Worm (Caenorhabditis elegans): ENCODE data around the gene gcy-20.

Gene gcy-20

DNA sequence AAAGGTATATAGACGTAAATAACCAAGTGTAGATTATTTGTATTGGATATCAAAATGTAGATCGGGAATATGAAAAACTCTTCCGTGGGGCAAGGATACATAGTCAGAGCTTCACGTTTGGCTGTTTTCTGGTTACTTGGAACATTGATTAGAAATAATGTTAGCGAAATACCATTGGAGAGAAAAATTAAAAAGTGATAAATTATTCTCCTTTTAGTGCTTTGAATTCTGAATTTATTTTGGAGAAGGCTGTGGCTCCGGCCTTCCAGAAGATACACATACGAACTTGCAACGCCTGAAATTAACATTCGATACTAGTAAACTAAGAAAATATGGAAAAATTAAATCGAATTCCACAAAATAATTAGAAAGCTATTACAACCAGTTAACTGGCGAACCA, 17.9 kb downstream of the gcy-20 start, which contains the start of gene srh-98:
Gene srh-98, minus strand, starts transcription at position 101 of the 400 bp plus-strand sequence.
- no peak for TF ChIP-seq lin-11 (tag; optimal IDR thresholded peaks at IDR 0.05)
- no peak for TF ChIP-seq fax-1 (tag; optimal IDR thresholded peaks at IDR 0.05)
- TF ChIP-seq ceh-18 (tag; optimal IDR thresholded peaks at IDR 0.05): no peak
- no peak for TF ChIP-seq pat-9 (tag; optimal IDR thresholded peaks at IDR 0.05)

DNA sequence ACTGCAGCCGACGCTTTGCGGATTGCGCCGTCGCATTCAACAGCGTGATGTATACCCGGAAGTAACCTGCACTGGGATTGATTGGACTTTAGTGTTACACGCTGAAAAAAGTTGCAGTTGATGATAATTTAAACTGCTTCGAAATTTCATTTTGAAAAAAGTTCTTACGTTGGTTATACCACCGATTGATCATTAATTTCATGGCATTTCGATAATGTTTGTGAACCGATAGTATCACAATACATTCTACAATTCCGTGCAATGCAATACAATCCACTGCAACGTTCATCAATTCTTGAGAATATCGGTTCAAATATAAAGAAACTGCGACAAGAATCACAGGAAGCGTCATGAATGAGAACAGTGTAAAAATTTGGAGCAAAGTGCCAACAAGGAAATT, 18.5 kb downstream of the gcy-20 start, which contains the start of gene F21H7.3:
Gene F21H7.3, minus strand, starts transcription at position 101 of the 400 bp plus-strand sequence.
- TF ChIP-seq ceh-14 (tag; optimal IDR thresholded peaks at IDR 0.05) (no peak), ceh-31 (tag; optimal IDR thresholded peaks at IDR 0.05) (no peak), ets-4 (tag; optimal IDR thresholded peaks at IDR 0.05) (no peak), nhr-11 (tag; optimal IDR thresholded peaks at IDR 0.05) (no peak), pha-4 (tag; optimal IDR thresholded peaks at IDR 0.05) (no peak), sox-4 (tag; optimal IDR thresholded peaks at IDR 0.05) (no peak), madf-2 (tag; optimal IDR thresholded peaks at IDR 0.05) (no peak), ceh-30 (tag; optimal IDR thresholded peaks at IDR 0.05) (no peak), pax-1 (tag; optimal IDR thresholded peaks at IDR 0.05) (no peak)

DNA sequence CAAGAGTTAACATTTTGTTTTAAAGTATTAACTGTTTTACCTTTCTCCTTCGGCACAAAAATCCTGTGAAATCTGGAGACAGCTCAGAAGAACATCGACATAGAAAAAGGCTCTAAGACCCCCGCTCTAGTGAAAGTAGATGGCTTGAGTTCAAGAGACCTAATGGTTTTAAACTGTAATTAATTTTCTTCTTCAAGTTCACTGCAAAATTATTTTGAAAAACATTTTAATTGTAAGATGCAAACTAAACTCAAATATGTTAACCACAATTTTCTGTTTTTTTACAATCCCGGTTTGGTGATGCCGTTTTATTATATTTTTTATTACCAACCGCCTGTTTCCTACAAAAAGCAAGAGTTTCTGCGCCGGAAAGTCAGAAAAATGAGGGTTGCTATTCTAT, 20.0 kb downstream of the gcy-20 start, which contains the start of gene clec-233:
Gene clec-233, plus strand, starts transcription at position 301 of the 400 bp plus-strand sequence.
- no peak for TF ChIP-seq hlh-8 (tag; optimal IDR thresholded peaks at IDR 0.05)
- TF ChIP-seq pax-1 (tag; optimal IDR thresholded peaks at IDR 0.05): no peak
- TF ChIP-seq ceh-18 (tag; optimal IDR thresholded peaks at IDR 0.05): no peak
- no peak for TF ChIP-seq ceh-22 (tag; optimal IDR thresholded peaks at IDR 0.05)
- TF ChIP-seq zip-5 (tag; optimal IDR thresholded peaks at IDR 0.05): no peak
- TF ChIP-seq F13H6.1 (tag; optimal IDR thresholded peaks at IDR 0.05): no peak

DNA sequence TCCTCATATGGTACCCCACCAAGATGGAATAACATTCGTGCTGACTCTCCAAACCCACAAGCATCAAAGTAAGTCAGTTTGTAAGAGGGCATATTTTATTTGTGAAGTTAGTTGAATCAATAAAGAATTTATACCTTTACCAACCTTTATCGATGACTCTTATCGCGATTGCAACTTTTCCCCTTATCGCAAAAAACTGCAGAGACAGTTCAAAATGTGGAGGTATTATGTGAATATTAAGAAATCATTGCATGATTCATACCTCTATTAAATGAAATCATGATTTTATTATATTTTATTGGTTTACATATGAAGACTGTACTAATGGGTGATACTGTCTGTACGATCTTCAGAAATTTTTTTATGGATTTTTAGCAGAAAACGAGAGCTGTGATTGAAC, 21.4 kb downstream of the gcy-20 start, which contains the start of gene gst-22:
Gene gst-22, minus strand, starts transcription at position 103 of the 400 bp plus-strand sequence.
- no peak for TF ChIP-seq tbx-7 (tag; optimal IDR thresholded peaks at IDR 0.05)
- TF ChIP-seq zip-5 (tag; optimal IDR thresholded peaks at IDR 0.05): no peak
- TF ChIP-seq elt-2 (tag; optimal IDR thresholded peaks at IDR 0.05): peak; percentile 86
- TF ChIP-seq madf-2 (tag; optimal IDR thresholded peaks at IDR 0.05): no peak
- TF ChIP-seq ceh-22 (tag; optimal IDR thresholded peaks at IDR 0.05): no peak

DNA sequence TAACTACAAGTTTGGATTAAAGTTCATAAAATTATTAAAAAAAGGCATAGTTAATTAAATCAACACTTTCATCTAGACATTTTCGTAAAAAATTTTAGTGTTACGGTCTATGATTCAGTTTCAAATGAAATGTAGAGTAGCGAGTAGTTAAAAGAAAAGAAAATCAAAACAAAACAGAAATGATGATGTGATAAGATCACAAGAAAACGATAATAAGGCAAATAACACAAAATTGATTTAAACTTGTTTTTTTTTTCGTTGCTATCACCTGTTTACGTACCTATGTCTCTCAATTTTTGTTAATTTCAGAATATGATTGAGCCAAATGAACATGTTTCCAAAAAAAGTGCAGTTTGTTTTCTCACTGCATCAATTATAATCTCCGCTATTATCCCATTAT, 23.7 kb downstream of the gcy-20 start, which contains the start of the genes F21H7.2 and F21H7.12:
Gene F21H7.2, minus strand, starts transcription at position 101 of the 400 bp plus-strand sequence.
Gene F21H7.12, plus strand, starts transcription at position 270 of the 400 bp plus-strand sequence.
- TF ChIP-seq ceh-14 (tag; optimal IDR thresholded peaks at IDR 0.05): no peak
- no peak for TF ChIP-seq unc-42 (tag; optimal IDR thresholded peaks at IDR 0.05)
- TF ChIP-seq K09A11.1 (tag; optimal IDR thresholded peaks at IDR 0.05; ENCODE audit: insufficient read depth): no peak
- TF ChIP-seq fkh-6 (tag; optimal IDR thresholded peaks at IDR 0.05): no peak
- no peak for TF ChIP-seq ahr-1 (tag; optimal IDR thresholded peaks at IDR 0.05)
- no peak for TF ChIP-seq npax-4 (tag; optimal IDR thresholded peaks at IDR 0.05)
- no peak for TF ChIP-seq pat-9 (tag; optimal IDR thresholded peaks at IDR 0.05)
- TF ChIP-seq ets-4 (tag; optimal IDR thresholded peaks at IDR 0.05): no peak
- TF ChIP-seq tbx-7 (tag; optimal IDR thresholded peaks at IDR 0.05): no peak
- TF ChIP-seq ceh-24 (tag; optimal IDR thresholded peaks at IDR 0.05): no peak

DNA sequence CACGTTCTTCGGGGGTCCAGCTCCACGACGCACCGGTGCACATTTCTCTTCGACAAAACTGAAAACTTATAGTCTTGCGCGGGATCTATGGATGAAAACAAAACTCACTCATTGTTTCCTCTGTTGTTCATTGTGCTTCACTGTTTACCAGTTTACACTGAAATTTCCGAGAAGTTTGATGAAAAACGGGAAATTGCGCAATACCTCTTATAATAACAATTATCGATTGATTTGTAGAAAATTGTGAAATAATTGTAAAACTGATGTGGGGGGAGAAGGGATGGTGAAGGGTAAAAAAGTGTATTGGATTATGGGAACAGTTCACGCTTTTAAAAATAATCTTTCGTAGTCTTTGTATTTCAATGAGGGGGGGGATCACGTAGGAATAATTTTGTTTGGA, 24.1 kb downstream of the gcy-20 start:
- TF ChIP-seq pqm-1 (tag; optimal IDR thresholded peaks at IDR 0.05): no peak
- no peak for TF ChIP-seq K02D7.2 (tag; optimal IDR thresholded peaks at IDR 0.05)
- TF ChIP-seq nhr-11 (tag; optimal IDR thresholded peaks at IDR 0.05): no peak
- no peak for TF ChIP-seq hlh-8 (tag; optimal IDR thresholded peaks at IDR 0.05)
- TF ChIP-seq sdc-2 (tag; optimal IDR thresholded peaks at IDR 0.05): no peak
- TF ChIP-seq eyg-1 (tag; optimal IDR thresholded peaks at IDR 0.05): no peak
- TF ChIP-seq unc-86 (tag; optimal IDR thresholded peaks at IDR 0.05): no peak
- TF ChIP-seq ceh-31 (tag; optimal IDR thresholded peaks at IDR 0.05): no peak
- TF ChIP-seq K09A11.1 (tag; optimal IDR thresholded peaks at IDR 0.05; ENCODE audit: insufficient read depth): no peak
- TF ChIP-seq pha-2 (tag; optimal IDR thresholded peaks at IDR 0.05): no peak
- no peak for TF ChIP-seq nfya-1 (tag; optimal IDR thresholded peaks at IDR 0.05)
- TF ChIP-seq fax-1 (tag; optimal IDR thresholded peaks at IDR 0.05): no peak
- no peak for TF ChIP-seq fkh-10 (GFP tag; optimal IDR thresholded peaks at IDR 0.05)
- no peak for TF ChIP-seq npax-4 (tag; optimal IDR thresholded peaks at IDR 0.05)
- no peak for TF ChIP-seq sox-2 (GFP tag; IDR thresholded peaks at IDR 0.05)
- no peak for TF ChIP-seq ama-1 (optimal IDR thresholded peaks at IDR 0.05)
- no peak for TF ChIP-seq ceh-30 (tag; optimal IDR thresholded peaks at IDR 0.05)
- no peak for TF ChIP-seq pag-3 (tag; optimal IDR thresholded peaks at IDR 0.05; ENCODE audit: borderline replicate concordance)
- no peak for TF ChIP-seq ttx-3 (tag; optimal IDR thresholded peaks at IDR 0.05)

Measured in whole organism, late embryonic.